Worm (Caenorhabditis elegans): ENCODE measurements around the gene C30A5.16.

DNA sequence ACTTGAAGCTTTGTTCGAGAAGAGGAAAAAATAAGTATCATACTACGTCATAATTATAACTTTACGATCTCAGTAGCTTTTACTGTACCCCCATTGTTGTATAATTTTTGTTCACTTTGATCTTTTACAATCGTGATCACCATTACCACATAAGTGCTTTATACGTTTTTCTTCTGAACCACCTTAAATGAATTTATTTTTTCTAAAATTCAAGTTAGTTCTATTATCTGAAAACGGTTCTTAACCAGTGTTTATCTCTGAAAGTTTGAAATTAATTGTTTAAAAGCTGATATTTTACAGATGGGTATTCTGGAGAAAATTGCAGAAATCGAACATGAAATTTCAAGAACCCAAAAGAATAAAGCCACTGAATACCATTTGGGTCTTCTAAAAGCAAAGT, 27.6 kb downstream of the C30A5.16 start, which contains the start of gene C02F5.3:
- TF ChIP-seq hmg-11 (tag; optimal IDR thresholded peaks at IDR 0.05), result no peak
- TF ChIP-seq lin-15B (tag; optimal IDR thresholded peaks at IDR 0.05), result no peak
- TF ChIP-seq ama-1 (optimal IDR thresholded peaks at IDR 0.05), result no peak
- TF ChIP-seq unc-39 (tag; optimal IDR thresholded peaks at IDR 0.05), result no peak

All from whole organism, L3 larva.